Worm (Caenorhabditis elegans): Measurements from ENCODE around the gene Y73B6BL.289.

DNA sequence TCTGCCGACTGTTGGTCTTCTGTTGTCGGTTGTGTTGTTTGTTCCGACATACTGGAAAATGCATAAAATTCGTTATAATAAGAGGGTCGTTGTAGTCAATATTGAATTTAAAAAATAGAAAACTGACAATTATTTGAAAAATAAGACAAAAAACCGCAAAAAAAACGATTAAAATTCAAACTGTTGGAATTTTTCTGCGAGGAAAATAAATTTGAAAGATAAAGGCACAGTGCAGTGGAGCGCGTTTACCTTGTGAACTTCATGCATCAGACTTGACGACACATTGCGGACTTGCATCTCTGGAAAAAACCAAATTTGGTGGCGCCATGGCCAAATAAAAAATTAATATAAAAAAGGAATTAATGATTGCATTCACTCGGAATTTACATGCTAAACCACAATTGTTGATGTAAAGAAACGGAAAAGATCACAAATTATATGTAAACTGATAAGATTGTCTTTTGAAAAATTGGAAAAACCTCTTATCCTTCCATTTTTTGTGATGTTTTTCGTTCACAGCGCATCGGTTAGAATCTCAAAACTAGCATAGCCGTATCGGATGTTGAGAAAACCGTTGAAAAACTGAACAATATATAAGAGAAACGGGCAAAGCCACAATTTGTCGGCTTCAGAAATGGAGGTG, 29.3 kb downstream of the Y73B6BL.289 start, which contains the start of the genes hrpf-2 and bli-6:
- TF ChIP-seq ets-7 (tag; optimal IDR thresholded peaks at IDR 0.05), result no peak
- no peak for TF ChIP-seq hmbx-1 (tag; optimal IDR thresholded peaks at IDR 0.05)
- no peak for TF ChIP-seq hnd-1 (tag; optimal IDR thresholded peaks at IDR 0.05)
- no peak for TF ChIP-seq ama-1 (optimal IDR thresholded peaks at IDR 0.05)
- no peak for TF ChIP-seq ceh-13 (GFP tag; optimal IDR thresholded peaks at IDR 0.05)

All from whole organism, early embryonic.